Fruit fly (Drosophila melanogaster): ENCODE data around the gene Hpd.

DNA sequence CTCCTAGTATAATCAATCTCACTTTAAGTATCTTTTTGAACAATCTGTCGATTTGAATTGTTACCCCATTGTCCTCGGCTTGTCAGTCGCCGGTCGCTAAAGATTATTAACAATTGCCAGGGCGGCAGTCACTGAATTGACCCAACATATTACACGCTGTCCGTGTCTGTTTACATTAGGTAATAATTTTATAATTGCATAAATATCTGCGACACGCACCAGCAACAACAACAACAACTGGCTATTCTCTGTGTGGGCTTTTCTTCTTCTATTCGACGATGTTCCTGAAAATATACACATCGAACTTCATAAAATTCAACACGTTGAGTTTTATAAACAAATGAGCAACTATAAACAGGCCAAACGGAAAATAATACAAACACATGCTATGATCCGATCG is 9.1 kb upstream of the Hpd start:
- TF ChIP-seq CG14655 (GFP tag; optimal IDR thresholded peaks at IDR 0.05) (no peak), CG4496 (GFP tag; IDR thresholded peaks at IDR 0.05) (no peak), CG32121 (GFP tag; IDR thresholded peaks at IDR 0.05) (no peak), CG8301 (tag; optimal IDR thresholded peaks at IDR 0.05) (no peak), fd96Ca (GFP tag; IDR thresholded peaks at IDR 0.05) (no peak), EcR (GFP tag; optimal IDR thresholded peaks at IDR 0.05) (no peak), CG8159 (tag; optimal IDR thresholded peaks at IDR 0.05) (no peak), CG9948 (tag; optimal IDR thresholded peaks at IDR 0.05) (no peak), CG12605 (GFP tag; IDR thresholded peaks at IDR 0.05) (no peak), CG34367 (tag; optimal IDR thresholded peaks at IDR 0.05) (no peak), gl (tag; optimal IDR thresholded peaks at IDR 0.05) (no peak)
